Worm (Caenorhabditis elegans): ENCODE measurements around the gene ins-22.
A peak's percentile ranks its signal among the peaks of the same experiment; 100 is the strongest.

Gene ins-22

ce11 chrIII:10025989-10026388, at the start of gene ins-22:
ins-22 (plus strand) TSS chrIII:10026289.
- TF ChIP-seq peb-1 (tag; optimal IDR thresholded peaks at IDR 0.05) (no peak), dmd-4 (tag; optimal IDR thresholded peaks at IDR 0.05) (no peak), ama-1 (optimal IDR thresholded peaks at IDR 0.05) (no peak), sem-4 (tag; optimal IDR thresholded peaks at IDR 0.05) (no peak), C34F6.9 (tag; optimal IDR thresholded peaks at IDR 0.05) (no peak), Y55F3AM.14 (GFP tag; optimal IDR thresholded peaks at IDR 0.05) (no peak), sma-9 (GFP tag; optimal IDR thresholded peaks at IDR 0.05) (no peak), sma-9 (tag; optimal IDR thresholded peaks at IDR 0.05) (no peak), lin-11 (tag; optimal IDR thresholded peaks at IDR 0.05) (no peak), gmeb-1 (tag; optimal IDR thresholded peaks at IDR 0.05) (no peak), nhr-129 (tag; optimal IDR thresholded peaks at IDR 0.05) (no peak), fos-1 (tag; optimal IDR thresholded peaks at IDR 0.05) (no peak), mbf-1 (tag; optimal IDR thresholded peaks at IDR 0.05) (no peak)

ce11 chrIII:9982119-9982642, 43.9 kb upstream of the ins-22 start:
- TF ChIP-seq nhr-6 (tag; optimal IDR thresholded peaks at IDR 0.05): no peak
- TF ChIP-seq lin-39 (tag; optimal IDR thresholded peaks at IDR 0.05): no peak
- no peak for TF ChIP-seq peb-1 (tag; optimal IDR thresholded peaks at IDR 0.05)
- TF ChIP-seq ceh-16 (tag; optimal IDR thresholded peaks at IDR 0.05): no peak
- TF ChIP-seq mdl-1 (tag; optimal IDR thresholded peaks at IDR 0.05): no peak
- no peak for TF ChIP-seq crh-2 (tag; optimal IDR thresholded peaks at IDR 0.05)
- TF ChIP-seq unc-62 (GFP tag; optimal IDR thresholded peaks at IDR 0.05): no peak
- TF ChIP-seq ceh-82 (tag; optimal IDR thresholded peaks at IDR 0.05): no peak
- TF ChIP-seq nhr-11 (tag; optimal IDR thresholded peaks at IDR 0.05): no peak
- TF ChIP-seq elt-3 (tag; optimal IDR thresholded peaks at IDR 0.05): no peak
- TF ChIP-seq mbf-1 (tag; optimal IDR thresholded peaks at IDR 0.05): no peak
- TF ChIP-seq ztf-11 (tag; optimal IDR thresholded peaks at IDR 0.05): no peak
- no peak for TF ChIP-seq nhr-12 (tag; optimal IDR thresholded peaks at IDR 0.05)
- no peak for TF ChIP-seq nhr-25 (tag; optimal IDR thresholded peaks at IDR 0.05)
- no peak for TF ChIP-seq sma-9 (GFP tag; optimal IDR thresholded peaks at IDR 0.05)
- no peak for TF ChIP-seq sma-9 (tag; optimal IDR thresholded peaks at IDR 0.05)

- TF ChIP-seq sma-9 (GFP tag; optimal IDR thresholded peaks at IDR 0.05) (no peak), sma-9 (tag; optimal IDR thresholded peaks at IDR 0.05) (no peak), mdl-1 (tag; optimal IDR thresholded peaks at IDR 0.05) (no peak), unc-62 (GFP tag; optimal IDR thresholded peaks at IDR 0.05) (no peak), ceh-82 (tag; optimal IDR thresholded peaks at IDR 0.05) (no peak), egl-27 (tag; optimal IDR thresholded peaks at IDR 0.05) (no peak), lin-13 (GFP tag; optimal IDR thresholded peaks at IDR 0.05) (no peak), unc-39 (tag; optimal IDR thresholded peaks at IDR 0.05) (no peak)
Measured at ce11 chrIII:9984604-9985003, 41.5 kb upstream of the ins-22 start.

- TF ChIP-seq mab-5 (tag; optimal IDR thresholded peaks at IDR 0.05) (peak; percentile 74), unc-62 (GFP tag; optimal IDR thresholded peaks at IDR 0.05) (no peak), unc-55 (GFP tag; optimal IDR thresholded peaks at IDR 0.05) (peak; percentile 95)
Measured at ce11 chrIII:9985542-9985941, 40.5 kb upstream of the ins-22 start.

- TF ChIP-seq lin-13 (GFP tag; optimal IDR thresholded peaks at IDR 0.05): no peak
- peak; percentile 39 for TF ChIP-seq nhr-129 (tag; optimal IDR thresholded peaks at IDR 0.05)
Measured at ce11 chrIII:9986827-9987429, 39.2 kb upstream of the ins-22 start, which contains the start of gene C05B5.12. C05B5.12 (plus strand) TSS chrIII:9987379.

- no peak for TF ChIP-seq unc-55 (GFP tag; optimal IDR thresholded peaks at IDR 0.05)
- TF ChIP-seq nhr-11 (tag; optimal IDR thresholded peaks at IDR 0.05): no peak
- no peak for TF ChIP-seq ceh-16 (tag; optimal IDR thresholded peaks at IDR 0.05)
- TF ChIP-seq snpc-4 (tag; optimal IDR thresholded peaks at IDR 0.05): no peak
- TF ChIP-seq ceh-82 (tag; optimal IDR thresholded peaks at IDR 0.05): no peak
- no peak for TF ChIP-seq crh-2 (tag; optimal IDR thresholded peaks at IDR 0.05)
Measured at ce11 chrIII:9988352-9988751, 37.7 kb upstream of the ins-22 start, which contains the start of gene C05B5.1. C05B5.1 (minus strand) TSS chrIII:9988452.

All from whole organism, L2 larva.